Worm (Caenorhabditis elegans) whole organism, L2 larva: ENCODE data around the gene dop-1.

ENCODE experiments used
- C34F6.9 ChIP-seq: fragments of 150-350 bp; optimal IDR thresholded peaks from 2 replicates; lab custom pipeline; 2014; ENCODE audit warnings: missing biosample characterization, missing genetic modification characterization
- F13H6.1 ChIP-seq: sonication (generic microtip); optimal IDR thresholded peaks from 2 replicates; lab custom pipeline; 2016; ENCODE audit warnings: missing genetic modification characterization, missing compliant biosample characterization
- Y55F3AM.14 ChIP-seq: fragments of 200-800 bp; sonication (Bioruptor generic); optimal IDR thresholded peaks from 2 replicates; lab custom pipeline; 2018; ENCODE audit warnings: mild to moderate bottlenecking, missing genetic modification characterization, missing compliant biosample characterization
- alr-1 ChIP-seq: fragments of 150-350 bp; optimal IDR thresholded peaks from 2 replicates; lab custom pipeline; 2014; ENCODE audit warnings: missing biosample characterization, missing genetic modification characterization
- aly-2 ChIP-seq: fragments of 150-350 bp; optimal IDR thresholded peaks from 2 replicates; lab custom pipeline; 2014; ENCODE audit warnings: missing biosample characterization, missing genetic modification characterization
- blmp-1 ChIP-seq: sonication (generic microtip); optimal IDR thresholded peaks from 2 replicates; lab custom pipeline; 2017; ENCODE audit warnings: missing genetic modification characterization, mild to moderate bottlenecking, missing compliant biosample characterization, antibody characterized with exemption, moderate library complexity; ENCODE audit not compliant: insufficient read depth
- ceh-16 ChIP-seq: fragments of 150-350 bp; optimal IDR thresholded peaks from 2 replicates; lab custom pipeline; 2014; ENCODE audit warnings: missing biosample characterization, missing genetic modification characterization
- ceh-82 ChIP-seq: fragments of 150-350 bp; optimal IDR thresholded peaks from 2 replicates; lab custom pipeline; 2014; ENCODE audit warnings: missing biosample characterization, missing genetic modification characterization
- elt-1 ChIP-seq: fragments of 150-350 bp; optimal IDR thresholded peaks from 2 replicates; lab custom pipeline; 2014; ENCODE audit warnings: missing biosample characterization, missing genetic modification characterization
- elt-3 ChIP-seq: sonication (generic microtip); optimal IDR thresholded peaks from 2 replicates; lab custom pipeline; 2017; ENCODE audit warnings: missing biosample characterization, missing genetic modification characterization
- lin-11 ChIP-seq: fragments of 150-350 bp; sonication (generic microtip); optimal IDR thresholded peaks from 2 replicates; lab custom pipeline; 2014; ENCODE audit warnings: missing biosample characterization, missing genetic modification characterization, inconsistent platforms, mixed read lengths
- lin-13 ChIP-seq: fragments of 150-350 bp; optimal IDR thresholded peaks from 2 replicates; lab custom pipeline; 2014; ENCODE audit warnings: missing biosample characterization, missing genetic modification reagents, missing genetic modification characterization
- lin-39 ChIP-seq: fragments of 150-350 bp; optimal IDR thresholded peaks from 2 replicates; lab custom pipeline; 2014; ENCODE audit warnings: missing biosample characterization, missing genetic modification reagents, missing genetic modification characterization
- mab-5 ChIP-seq: fragments of 150-350 bp; optimal IDR thresholded peaks from 2 replicates; lab custom pipeline; 2014; ENCODE audit warnings: missing biosample characterization, missing genetic modification characterization
- nhr-10 ChIP-seq: sonication (generic microtip); optimal IDR thresholded peaks from 2 replicates; lab custom pipeline; 2017; ENCODE audit warnings: missing biosample characterization, missing genetic modification characterization
- nhr-11 ChIP-seq: fragments of 150-350 bp; optimal IDR thresholded peaks from 2 replicates; lab custom pipeline; 2014; ENCODE audit warnings: missing biosample characterization, missing genetic modification characterization
- nhr-12 ChIP-seq: fragments of 150-350 bp; optimal IDR thresholded peaks from 2 replicates; lab custom pipeline; 2014; ENCODE audit warnings: missing biosample characterization, missing genetic modification characterization
- nhr-129 ChIP-seq: fragments of 150-350 bp; optimal IDR thresholded peaks from 2 replicates; lab custom pipeline; 2014; ENCODE audit warnings: missing biosample characterization, missing genetic modification characterization
- nhr-23 ChIP-seq: fragments of 150-350 bp; optimal IDR thresholded peaks from 2 replicates; lab custom pipeline; 2014; ENCODE audit warnings: missing biosample characterization, missing genetic modification reagents, missing genetic modification characterization
- nhr-25 ChIP-seq: fragments of 150-350 bp; sonication (generic microtip); optimal IDR thresholded peaks from 3 replicates; lab custom pipeline; 2014; ENCODE audit warnings: missing biosample characterization, missing genetic modification characterization
- nhr-6 ChIP-seq: fragments of 150-350 bp; optimal IDR thresholded peaks from 2 replicates; lab custom pipeline; 2014; ENCODE audit warnings: missing biosample characterization, missing genetic modification characterization
- sem-4 ChIP-seq: fragments of 150-350 bp; optimal IDR thresholded peaks from 2 replicates; lab custom pipeline; 2014; ENCODE audit warnings: missing biosample characterization, missing genetic modification reagents, missing genetic modification characterization
- skn-1 ChIP-seq: sonication (generic microtip); optimal IDR thresholded peaks from 2 replicates; lab custom pipeline; 2017; ENCODE audit warnings: missing biosample characterization, missing genetic modification characterization
- sma-3 ChIP-seq: sonication (generic microtip); optimal IDR thresholded peaks from 2 replicates; lab custom pipeline; 2016; ENCODE audit warnings: missing genetic modification reagents, missing genetic modification characterization, missing compliant biosample characterization
- sma-9 ChIP-seq, 2 experiments: fragments of 150-350 bp in 1 of 2; sonication (generic microtip) in 1 of 2; optimal IDR thresholded peaks; 2 replicates each; lab custom pipeline; 2014 to 2016; ENCODE audit warnings: missing genetic modification characterization in 2 of 2, mild to moderate bottlenecking in 1 of 2, missing biosample characterization in 1 of 2, missing compliant biosample characterization in 1 of 2, missing genetic modification reagents in 1 of 2, moderate library complexity in 1 of 2
- unc-39 ChIP-seq: fragments of 150-350 bp; optimal IDR thresholded peaks from 2 replicates; lab custom pipeline; 2014; ENCODE audit warnings: missing biosample characterization, missing genetic modification characterization
- unc-55 ChIP-seq: fragments of 150-350 bp; sonication (generic microtip); optimal IDR thresholded peaks from 3 replicates; lab custom pipeline; 2014; ENCODE audit warnings: missing biosample characterization, missing genetic modification reagents, missing genetic modification characterization
- unc-62 ChIP-seq: fragments of 150-350 bp; optimal IDR thresholded peaks from 2 replicates; lab custom pipeline; 2014; ENCODE audit warnings: missing biosample characterization, missing genetic modification reagents, missing genetic modification characterization
- zag-1 ChIP-seq: fragments of 150-350 bp; optimal IDR thresholded peaks from 2 replicates; lab custom pipeline; 2014; ENCODE audit warnings: missing biosample characterization, missing genetic modification characterization
- ztf-1 ChIP-seq: fragments of 200-800 bp; sonication (Bioruptor generic); conservative IDR thresholded peaks from 2 replicates; pipeline ENCODE4 v1.3.6; 2022; ENCODE audit warnings: missing genetic modification characterization, missing compliant biosample characterization
- ztf-11 ChIP-seq: sonication (generic microtip); optimal IDR thresholded peaks from 2 replicates; lab custom pipeline; 2017; ENCODE audit warnings: missing biosample characterization, missing genetic modification characterization
- ztf-4 ChIP-seq: fragments of 150-350 bp; optimal IDR thresholded peaks from 2 replicates; lab custom pipeline; 2014; ENCODE audit warnings: missing biosample characterization, missing genetic modification characterization

dop-1 gene

DNA sequence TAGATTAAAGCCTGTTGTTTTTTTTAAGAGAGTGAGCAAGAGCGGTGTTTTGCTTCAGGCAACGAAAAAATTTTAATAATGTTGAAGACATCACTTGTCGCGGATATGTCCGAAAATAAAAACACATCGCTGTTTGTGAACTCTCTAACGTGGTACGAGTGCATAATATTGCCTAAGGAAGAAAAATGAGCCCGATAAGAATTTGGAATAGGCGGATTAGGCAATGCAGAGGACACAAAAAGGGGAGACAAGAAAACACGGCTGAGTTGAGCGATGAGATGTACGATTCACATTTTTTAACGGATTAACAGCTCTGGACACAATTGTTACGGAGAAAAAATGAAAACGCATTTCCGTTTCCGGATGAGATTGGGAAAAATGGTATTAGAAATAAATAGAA lies 8.7 kb upstream of the dop-1 start:
- TF ChIP-seq ceh-16 (tag; lab: Kevin White, UChicago): no peak
- TF ChIP-seq elt-1 (tag; lab: Kevin White, UChicago): no peak
- no peak for TF ChIP-seq nhr-23

DNA sequence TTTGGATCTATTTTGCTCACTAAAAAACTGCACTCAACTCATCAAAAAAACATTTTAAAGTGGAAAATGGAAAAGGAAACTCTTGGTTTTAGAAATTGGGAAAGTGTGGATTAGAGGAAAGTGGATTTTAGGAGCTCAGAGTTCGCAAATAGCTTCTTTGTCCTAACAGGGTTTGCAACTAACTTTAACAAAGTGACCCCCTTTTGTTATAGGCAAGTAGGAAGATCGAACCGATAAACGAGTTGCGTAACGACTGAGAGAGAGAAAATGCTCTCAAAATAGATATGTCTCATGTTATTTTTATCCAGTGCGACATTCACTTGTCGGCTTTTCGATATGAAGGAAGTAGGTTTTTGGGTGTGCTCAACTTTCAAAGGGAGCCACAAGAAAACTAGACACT lies 7.8 kb upstream of the dop-1 start:
- no peak for TF ChIP-seq nhr-12 (tag; lab: Kevin White, UChicago)
- TF ChIP-seq nhr-6 (tag; lab: Kevin White, UChicago): no peak
- no peak for TF ChIP-seq zag-1 (tag; lab: Kevin White, UChicago)
- TF ChIP-seq alr-1 (tag; lab: Kevin White, UChicago): no peak
- TF ChIP-seq ztf-4 (tag; lab: Kevin White, UChicago): no peak
- no peak for TF ChIP-seq nhr-25 (tag; lab: Kevin White, UChicago)
- no peak for TF ChIP-seq elt-1 (tag; lab: Kevin White, UChicago)
- no peak for TF ChIP-seq sma-3 (GFP tag; lab: Kevin White, UChicago)
- no peak for TF ChIP-seq nhr-129
- no peak for TF ChIP-seq unc-62 (GFP tag; lab: Kevin White, UChicago)
- TF ChIP-seq F13H6.1: no peak
- TF ChIP-seq ceh-82 (tag; lab: Kevin White, UChicago): no peak
- TF ChIP-seq elt-3 (tag; lab: Kevin White, UChicago): no peak
- no peak for TF ChIP-seq ceh-16 (tag; lab: Kevin White, UChicago)
- TF ChIP-seq nhr-11 (tag; lab: Kevin White, UChicago): no peak
- TF ChIP-seq skn-1: no peak

DNA sequence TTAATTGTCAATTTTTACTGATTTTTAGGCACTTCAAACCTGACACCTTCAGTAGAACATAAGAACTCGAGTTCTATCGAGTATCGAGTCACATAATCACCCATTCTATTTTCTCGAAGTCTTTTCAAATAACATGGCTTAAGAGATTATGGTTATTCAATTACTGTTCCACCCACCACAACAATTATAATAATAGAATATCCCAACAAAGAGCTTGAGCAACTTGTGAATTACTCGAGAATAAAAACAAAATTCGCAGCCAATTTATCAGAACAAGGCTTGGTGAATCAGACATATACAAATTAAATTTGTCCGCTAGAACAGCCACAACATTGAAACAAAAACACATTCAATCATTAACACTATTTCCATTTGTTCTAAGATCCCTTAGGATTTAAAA lies 5.6 kb upstream of the dop-1 start:
- TF ChIP-seq sma-3 (GFP tag; lab: Kevin White, UChicago): no peak
- TF ChIP-seq F13H6.1: no peak
- no peak for TF ChIP-seq blmp-1 (tag; lab: Kevin White, UChicago)
- no peak for TF ChIP-seq sem-4
- no peak for TF ChIP-seq lin-11 (tag; lab: Kevin White, UChicago)
- no peak for TF ChIP-seq unc-62 (GFP tag; lab: Kevin White, UChicago)
- TF ChIP-seq ceh-16 (tag; lab: Kevin White, UChicago): no peak
- TF ChIP-seq elt-1 (tag; lab: Kevin White, UChicago): no peak
- TF ChIP-seq ztf-1 (GFP tag; lab: Robert Waterston, UW): no peak
- no peak for TF ChIP-seq nhr-129

DNA sequence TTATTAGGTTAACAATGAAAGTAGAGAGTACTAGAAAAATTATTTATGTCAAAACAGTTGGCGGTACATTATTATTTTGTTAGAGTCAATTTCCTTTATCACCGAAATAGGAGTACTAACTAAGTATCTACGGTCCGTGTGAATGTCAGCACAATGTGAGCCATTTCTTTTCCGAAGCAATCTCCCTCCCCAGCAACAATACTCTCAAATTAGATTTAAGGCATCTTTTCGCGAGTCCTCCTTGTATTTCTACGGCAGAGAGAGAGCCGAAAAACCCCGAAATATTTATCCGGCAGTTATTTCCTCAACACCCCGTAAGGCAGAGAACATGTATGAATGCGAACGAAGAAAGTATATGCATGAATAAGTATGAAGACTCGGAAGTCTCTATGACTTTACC lies 3.4 kb downstream of the dop-1 start:
- TF ChIP-seq nhr-23 (no peak), zag-1 (tag; lab: Kevin White, UChicago) (no peak), lin-13 (no peak)

DNA sequence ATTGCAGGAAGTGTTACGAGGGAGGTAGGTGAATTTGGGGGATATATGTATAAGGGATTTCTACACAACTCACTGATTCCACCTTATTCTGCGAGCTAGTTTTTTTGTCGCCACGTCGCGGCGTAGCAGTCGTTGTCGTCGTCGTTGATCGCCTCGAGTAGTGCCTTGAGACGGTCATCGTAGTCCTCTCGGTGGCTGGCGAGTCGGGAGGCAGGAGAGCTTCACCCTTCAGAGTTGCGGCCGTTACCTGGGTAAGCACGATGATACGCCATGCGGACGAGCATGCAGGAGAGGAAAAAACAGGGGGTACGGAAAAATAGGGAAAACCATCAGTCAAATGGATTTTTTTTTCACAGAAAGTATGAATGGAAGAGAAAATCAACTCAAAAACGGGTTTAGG lies 5.4 kb downstream of the dop-1 start:
- TF ChIP-seq lin-13 (no peak), sem-4 (no peak)

- TF ChIP-seq nhr-6 (tag; lab: Kevin White, UChicago): no peak
Observed at ce11 chrX:4410280-4410911, 8.3 kb downstream of the dop-1 start.

DNA sequence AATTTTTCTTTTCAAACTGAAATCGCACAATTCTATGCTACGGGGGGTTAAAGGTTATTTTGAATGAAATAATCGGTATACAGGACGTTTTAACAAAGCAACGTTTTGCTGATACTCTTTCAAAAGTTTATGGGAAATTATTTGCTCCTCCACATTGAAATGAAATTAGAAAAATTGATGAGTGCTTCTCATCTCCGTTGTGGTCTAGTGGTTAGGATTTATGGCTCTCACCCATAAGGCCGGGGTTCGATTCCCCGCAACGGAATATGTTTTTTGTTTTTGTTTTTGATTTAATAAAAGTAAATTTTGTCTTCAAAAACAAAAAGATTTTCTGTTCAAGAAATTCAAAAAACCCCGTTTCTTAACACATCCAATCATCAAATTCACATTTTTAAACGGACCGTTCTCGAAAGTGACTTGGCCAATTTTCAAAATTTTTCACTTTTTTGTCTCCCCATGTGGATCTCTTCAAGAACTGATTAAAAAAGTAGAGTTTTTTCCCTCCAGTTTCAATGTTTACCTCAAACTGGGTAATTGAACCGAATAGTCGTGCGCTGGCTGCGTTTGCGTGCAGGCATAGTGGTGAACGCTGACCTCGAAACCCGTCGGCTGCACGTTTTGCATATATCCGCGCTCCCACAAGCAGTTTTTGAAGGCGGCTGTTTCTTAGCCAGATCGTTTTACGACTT lies 8.9 kb downstream of the dop-1 start:
- no peak for TF ChIP-seq sma-3 (GFP tag; lab: Kevin White, UChicago)
- TF ChIP-seq, all 48 proteins: peak for 0

- TF ChIP-seq aly-2 (tag; lab: Kevin White, UChicago): no peak
- TF ChIP-seq sma-3 (GFP tag; lab: Kevin White, UChicago): no peak
- TF ChIP-seq ztf-11: no peak
- TF ChIP-seq unc-55 (GFP tag; lab: Kevin White, UChicago): peak; percentile 52
- peak; percentile 76 for TF ChIP-seq mab-5 (tag; lab: Kevin White, UChicago)
- peak; percentile 22 for TF ChIP-seq zag-1 (tag; lab: Kevin White, UChicago)
- no peak for TF ChIP-seq Y55F3AM.14 (GFP tag; lab: Kevin White, UChicago)
- TF ChIP-seq unc-39: no peak
- no peak for TF ChIP-seq nhr-10 (tag; lab: Kevin White, UChicago)
- TF ChIP-seq alr-1 (tag; lab: Kevin White, UChicago): no peak
- no peak for TF ChIP-seq sma-9 (GFP tag; optimal IDR thresholded peaks at IDR 0.05; lab: Kevin White, UChicago)
- no peak for TF ChIP-seq sma-9 (tag; optimal IDR thresholded peaks at IDR 0.05; lab: Kevin White, UChicago)
- TF ChIP-seq ztf-4 (tag; lab: Kevin White, UChicago): no peak
- no peak for TF ChIP-seq lin-39 (tag; lab: Kevin White, UChicago)
- TF ChIP-seq nhr-11 (tag; lab: Kevin White, UChicago): no peak
- TF ChIP-seq C34F6.9 (tag; lab: Kevin White, UChicago): no peak
- no peak for TF ChIP-seq unc-62 (GFP tag; lab: Kevin White, UChicago)
- TF ChIP-seq, all 48 proteins: peak for 3
Observed at ce11 chrX:4408466-4408865, 10.2 kb downstream of the dop-1 start.
